In genomic region chr3L:17613972-17614384, dm6 we compare ENCODE assay signal across 1 fruit fly cellular context.
TF ChIP-seq lines count a peak whose summit lies in the region.

No protein-coding gene starts in this region.

TF ChIP-seq in whole organism, embryonic, 481 proteins besides CTCF, POLR2A, EP300 and RAD21 (continued from another document):
- peak; percentile 13; the same call in 1 of the 2 replicates for TF ChIP-seq CG42726 (GFP tag; IDR thresholded peaks at IDR 0.05; lab: Robert Waterston, UW; ENCODE audit: partially characterized antibody)
- TF ChIP-seq CG34376 (GFP tag; optimal IDR thresholded peaks at IDR 0.05; lab: Kevin White, UChicago): peak; percentile 64
- peak; percentile 99 for TF ChIP-seq chinmo (GFP tag; IDR thresholded peaks at IDR 0.05; lab: Robert Waterston, UW; ENCODE audit: partially characterized antibody)
- TF ChIP-seq kay (GFP tag; optimal IDR thresholded peaks at IDR 0.05; lab: Kevin White, UChicago): peak; percentile 29
- no peak for TF ChIP-seq HLH54F (GFP tag; optimal IDR thresholded peaks at IDR 0.05; lab: Kevin White, UChicago)
- TF ChIP-seq bsh (GFP tag; optimal IDR thresholded peaks at IDR 0.05; lab: Kevin White, UChicago): no peak
- TF ChIP-seq Vsx1 (GFP tag; optimal IDR thresholded peaks at IDR 0.05; lab: Kevin White, UChicago): no peak
- TF ChIP-seq CG15514 (GFP tag; optimal IDR thresholded peaks at IDR 0.05; lab: Kevin White, UChicago): peak; percentile 15
- TF ChIP-seq Bgb (GFP tag; IDR thresholded peaks at IDR 0.05; lab: Robert Waterston, UW; ENCODE audit: partially characterized antibody): peak; percentile 54; the same call in 1 of the 2 replicates
- peak; percentile 78 for TF ChIP-seq CG4360 (GFP tag; IDR thresholded peaks at IDR 0.05; lab: Robert Waterston, UW)
- TF ChIP-seq btn (GFP tag; optimal IDR thresholded peaks at IDR 0.05; lab: Kevin White, UChicago): no peak
- peak; percentile 41; the same call in 1 of the 2 replicates for TF ChIP-seq amos (GFP tag; IDR thresholded peaks at IDR 0.05; lab: Robert Waterston, UW; ENCODE audit: partially characterized antibody)
- TF ChIP-seq Hr78 (GFP tag; optimal IDR thresholded peaks at IDR 0.05; lab: Kevin White, UChicago): peak in 1 of 2 experiments; percentile 38
- peak; percentile 58; the same call in 1 of the 3 replicates for TF ChIP-seq CG34224 (GFP tag; IDR thresholded peaks at IDR 0.05; lab: Robert Waterston, UW; ENCODE audit: partially characterized antibody)
- peak; percentile 59 for TF ChIP-seq sd (tag; optimal IDR thresholded peaks at IDR 0.05; lab: Kevin White, UChicago)
- peak; percentile 17 for TF ChIP-seq CG6813 (GFP tag; optimal IDR thresholded peaks at IDR 0.05; lab: Kevin White, UChicago)
- peak; percentile 87 for TF ChIP-seq cg (GFP tag; optimal IDR thresholded peaks at IDR 0.05; lab: Kevin White, UChicago)
- no peak for TF ChIP-seq CG9817 (tag; optimal IDR thresholded peaks at IDR 0.05; lab: Kevin White, UChicago)
- TF ChIP-seq Deaf1 (tag; optimal IDR thresholded peaks at IDR 0.05; lab: Kevin White, UChicago): peak; percentile 51
- 0 out of 2 replicates have a peak, but pooled peaks have one; percentile 27 for TF ChIP-seq tna (GFP tag; IDR thresholded peaks at IDR 0.05; lab: Robert Waterston, UW; ENCODE audit: partially characterized antibody)
- no peak for TF ChIP-seq CG9215 (GFP tag; IDR thresholded peaks at IDR 0.05; lab: Robert Waterston, UW)
- peak; percentile 68 for TF ChIP-seq CG10543 (GFP tag; optimal IDR thresholded peaks at IDR 0.05; lab: Kevin White, UChicago)
- peak; percentile 17 for TF ChIP-seq ERR (GFP tag; optimal IDR thresholded peaks at IDR 0.05; lab: Kevin White, UChicago)
- peak; percentile 53 for TF ChIP-seq CG3163 (GFP tag; optimal IDR thresholded peaks at IDR 0.05; lab: Kevin White, UChicago)
- TF ChIP-seq Med (GFP tag; lab: Kevin White, UChicago): peak; percentile 6
- TF ChIP-seq Rfx (GFP tag; IDR thresholded peaks at IDR 0.05; lab: Robert Waterston, UW): peak; percentile 10; the same call in 1 of the 2 replicates
- peak; percentile 30; the same call in 1 of the 2 replicates for TF ChIP-seq unc-4 (GFP tag; IDR thresholded peaks at IDR 0.05; lab: Robert Waterston, UW; ENCODE audit: partially characterized antibody)
- TF ChIP-seq zf30C (GFP tag; optimal IDR thresholded peaks at IDR 0.05; lab: Kevin White, UChicago): no peak
- no peak for TF ChIP-seq caup (GFP tag; optimal IDR thresholded peaks at IDR 0.05; lab: Kevin White, UChicago; ENCODE audit: severe bottlenecking)
- TF ChIP-seq CG8478 (optimal IDR thresholded peaks at IDR 0.05; lab: Kevin White, UChicago): peak; percentile 52
- TF ChIP-seq crol (GFP tag; IDR thresholded peaks at IDR 0.05; lab: Robert Waterston, UW): no peak
- TF ChIP-seq sob (GFP tag; IDR thresholded peaks at IDR 0.05; lab: Robert Waterston, UW): peak; percentile 44; the same call in 1 of the 2 replicates
- TF ChIP-seq Nf-YC (tag; optimal IDR thresholded peaks at IDR 0.05; lab: Kevin White, UChicago): peak; percentile 41
- TF ChIP-seq corto (GFP tag; optimal IDR thresholded peaks at IDR 0.05; lab: Kevin White, UChicago): peak; percentile 3
- TF ChIP-seq D19B (GFP tag; optimal IDR thresholded peaks at IDR 0.05; lab: Kevin White, UChicago): no peak
- TF ChIP-seq otp (GFP tag; IDR thresholded peaks at IDR 0.05; lab: Robert Waterston, UW): no peak
- TF ChIP-seq CG14860 (GFP tag; IDR thresholded peaks at IDR 0.05; lab: Robert Waterston, UW; ENCODE audit: partially characterized antibody): peak; percentile 37; the same call in 1 of the 3 replicates
- no peak for TF ChIP-seq sima (GFP tag; optimal IDR thresholded peaks at IDR 0.05; lab: Kevin White, UChicago)
- no peak for TF ChIP-seq CG7357 (GFP tag; IDR thresholded peaks at IDR 0.05; lab: Robert Waterston, UW)
- peak; percentile 97 for TF ChIP-seq z (GFP tag; IDR thresholded peaks at IDR 0.05; lab: Robert Waterston, UW)
- TF ChIP-seq abd-A (tag; optimal IDR thresholded peaks at IDR 0.05; lab: Kevin White, UChicago): peak; percentile 60
- peak; percentile 77 for TF ChIP-seq cwo (GFP tag; optimal IDR thresholded peaks at IDR 0.05; lab: Kevin White, UChicago)
- TF ChIP-seq CG32532 (GFP tag; IDR thresholded peaks at IDR 0.05; lab: Robert Waterston, UW): peak; percentile 32; the same call in 1 of the 2 replicates
- peak; percentile 94 for TF ChIP-seq scrt (GFP tag; optimal IDR thresholded peaks at IDR 0.05; lab: Kevin White, UChicago)
- TF ChIP-seq Chrac-16 (GFP tag; optimal IDR thresholded peaks at IDR 0.05; lab: Kevin White, UChicago): no peak
- TF ChIP-seq knrl (GFP tag; IDR thresholded peaks at IDR 0.05; lab: Robert Waterston, UW; ENCODE audit: partially characterized antibody): 0 out of 3 replicates have a peak, but pooled peaks have one; percentile 9
- TF ChIP-seq Eip74EF (GFP tag; optimal IDR thresholded peaks at IDR 0.05; lab: Kevin White, UChicago): peak in 1 of 2 experiments; percentile 79
- peak; percentile 71; the same call in 1 of the 2 replicates for TF ChIP-seq Adf1 (GFP tag; IDR thresholded peaks at IDR 0.05; lab: Robert Waterston, UW)
- peak; percentile 53 for TF ChIP-seq mirr (GFP tag; optimal IDR thresholded peaks at IDR 0.05; lab: Kevin White, UChicago)
- TF ChIP-seq HLHmδ (GFP tag; optimal IDR thresholded peaks at IDR 0.05; lab: Kevin White, UChicago): no peak
